Worm (Caenorhabditis elegans): Measurements from ENCODE around the gene grl-21.
A peak's percentile ranks its signal among the peaks of the same experiment; 100 is the strongest.

The grl-21 gene

ce11 chrIV:10734527-10735436 is 2.5 kb upstream of the grl-21 start, which contains the start of the genes orc-5 and cyb-1:
Gene orc-5, minus strand, starts transcription at chrIV:10734588.
Gene cyb-1, plus strand, starts transcription at chrIV:10735216.
- TF ChIP-seq lin-15B (tag; optimal IDR thresholded peaks at IDR 0.05) (peak; percentile 39), gei-8 (GFP tag; optimal IDR thresholded peaks at IDR 0.05) (no peak), ztf-11 (tag; optimal IDR thresholded peaks at IDR 0.05) (no peak), mep-1 (tag; optimal IDR thresholded peaks at IDR 0.05) (no peak), ceh-62 (tag; optimal IDR thresholded peaks at IDR 0.05) (no peak), mdl-1 (tag; optimal IDR thresholded peaks at IDR 0.05) (peak in 1 of 2 experiments; percentile 8), madf-9 (GFP tag; conservative IDR thresholded peaks at IDR 0.05) (no peak), egl-43 (GFP tag; IDR thresholded peaks at IDR 0.05) (no peak), nhr-48 (tag; optimal IDR thresholded peaks at IDR 0.05) (no peak), aha-1 (tag) (peak; percentile 94), hmg-1.1 (GFP tag; IDR thresholded peaks at IDR 0.05) (peak; percentile 51), D1046.2 (GFP tag; IDR thresholded peaks at IDR 0.05) (no peak), daf-19 (GFP tag; conservative IDR thresholded peaks at IDR 0.05) (no peak), mxl-2 (GFP tag; conservative IDR thresholded peaks at IDR 0.05) (no peak), mes-2 (tag; optimal IDR thresholded peaks at IDR 0.05; ENCODE audit: poor library complexity, severe bottlenecking) (peak; percentile 87), pha-4 (GFP tag; IDR thresholded peaks at IDR 0.05) (no peak), pha-4 (tag; optimal IDR thresholded peaks at IDR 0.05) (no peak), F37D6.2 (tag; optimal IDR thresholded peaks at IDR 0.05) (no peak), Y105C5A.15 (GFP tag; IDR thresholded peaks at IDR 0.05) (no peak), fos-1 (tag; optimal IDR thresholded peaks at IDR 0.05) (no peak), lin-1 (GFP tag; IDR thresholded peaks at IDR 0.05) (no peak), dmd-8 (GFP tag; IDR thresholded peaks at IDR 0.05) (no peak), attf-4 (tag; optimal IDR thresholded peaks at IDR 0.05) (no peak), dmd-6 (GFP tag; IDR thresholded peaks at IDR 0.05) (peak; percentile 22; the same call in 1 of the 2 replicates), nhr-77 (tag; optimal IDR thresholded peaks at IDR 0.05) (no peak), daf-8 (GFP tag; IDR thresholded peaks at IDR 0.05) (no peak), T20F7.1 (GFP tag; optimal IDR thresholded peaks at IDR 0.05) (peak; percentile 99), hlh-11 (tag; optimal IDR thresholded peaks at IDR 0.05) (peak; percentile 9), dmd-9 (GFP tag; IDR thresholded peaks at IDR 0.05) (no peak), ceh-32 (tag; optimal IDR thresholded peaks at IDR 0.05; ENCODE audit: poor library complexity) (no peak), hlh-30 (tag; optimal IDR thresholded peaks at IDR 0.05; ENCODE audit: insufficient read depth) (peak; percentile 72), zag-1 (tag; optimal IDR thresholded peaks at IDR 0.05) (no peak), ceh-28 (tag; optimal IDR thresholded peaks at IDR 0.05) (no peak), lin-39 (tag; optimal IDR thresholded peaks at IDR 0.05) (no peak), tra-1 (GFP tag; IDR thresholded peaks at IDR 0.05) (no peak), ztf-7 (tag; optimal IDR thresholded peaks at IDR 0.05) (no peak), R02D3.7 (tag; optimal IDR thresholded peaks at IDR 0.05) (no peak), F49E8.2 (tag; optimal IDR thresholded peaks at IDR 0.05; ENCODE audit: borderline replicate concordance) (no peak), unc-39 (tag; optimal IDR thresholded peaks at IDR 0.05) (no peak), snpc-1.2 (GFP tag; IDR thresholded peaks at IDR 0.05) (no peak), ceh-20 (GFP tag; IDR thresholded peaks at IDR 0.05) (no peak), lsy-2 (tag; optimal IDR thresholded peaks at IDR 0.05) (peak in 1 of 2 experiments; percentile 85), tag-97 (GFP tag; IDR thresholded peaks at IDR 0.05) (no peak), nhr-237 (tag; optimal IDR thresholded peaks at IDR 0.05) (no peak), arid-1 (GFP tag; conservative IDR thresholded peaks at IDR 0.05) (no peak), ces-1 (GFP tag; optimal IDR thresholded peaks at IDR 0.05) (no peak), ceh-82 (tag; optimal IDR thresholded peaks at IDR 0.05) (no peak), spr-1 (tag; optimal IDR thresholded peaks at IDR 0.05) (no peak), vab-7 (GFP tag; IDR thresholded peaks at IDR 0.05) (no peak), ceh-44 (GFP tag; IDR thresholded peaks at IDR 0.05) (no peak)
